Worm (Caenorhabditis elegans) whole organism, midembryonic: ENCODE results near the gene T05A7.13.

Experiments
- T22C8.4 ChIP-seq: fragments of 200-800 bp; sonication (Bioruptor generic); IDR thresholded peaks from 2 replicates; pipeline ENCODE4 v1.3.6; 2022; ENCODE audit warnings: missing genetic modification characterization, missing compliant biosample characterization
- flt-1 ChIP-seq: fragments of 200-800 bp; sonication (Bioruptor generic); IDR thresholded peaks from 2 replicates; pipeline ENCODE4 v1.3.6; 2022; ENCODE audit warnings: missing genetic modification characterization, missing compliant biosample characterization
- med-1 ChIP-seq: sonication (generic microtip); optimal IDR thresholded peaks from 2 replicates; lab custom pipeline; 2017; ENCODE audit warnings: missing genetic modification characterization, mild to moderate bottlenecking, missing compliant biosample characterization, antibody characterized with exemption, missing genetic modification reagents; ENCODE audit not compliant: insufficient read depth
- ref-1 ChIP-seq: fragments of 200-800 bp; sonication (Bioruptor generic); conservative IDR thresholded peaks from 2 replicates; pipeline ENCODE4 v1.3.6; 2022; ENCODE audit warnings: missing genetic modification reagents, missing genetic modification characterization, missing compliant biosample characterization

- TF ChIP-seq T22C8.4 (GFP tag; lab: Robert Waterston, UW): no peak
- TF ChIP-seq flt-1 (GFP tag; lab: Robert Waterston, UW): no peak
- no peak for TF ChIP-seq med-1
- no peak for TF ChIP-seq ref-1 (GFP tag; lab: Robert Waterston, UW)
These were observed at the start of gene T05A7.13 for ce11 chrII:4661278-4661677.
